Worm (Caenorhabditis elegans) whole organism, young adult: Measurements from ENCODE around the gene sdn-1.

Source experiments
- C06A6.2 ChIP-seq: fragments of 200-800 bp; sonication (Bioruptor generic); conservative IDR thresholded peaks from 2 replicates; pipeline ENCODE4 v1.3.6; 2022; ENCODE audit warnings: missing genetic modification characterization, missing compliant biosample characterization
- C17E4.6 ChIP-seq: fragments of 200-800 bp; sonication (Bioruptor generic); IDR thresholded peaks from 2 replicates; pipeline ENCODE4 v1.3.6; 2022; ENCODE audit warnings: missing genetic modification reagents, missing genetic modification characterization, missing compliant biosample characterization
- F33H1.4 ChIP-seq: fragments of 200-800 bp; sonication (Bioruptor generic); IDR thresholded peaks from 2 replicates; pipeline ENCODE4 v1.3.6; 2022; ENCODE audit warnings: missing genetic modification reagents, missing genetic modification characterization, missing compliant biosample characterization
- F37B4.10 ChIP-seq: fragments of 200-800 bp; sonication (Bioruptor generic); IDR thresholded peaks from 2 replicates; pipeline ENCODE4 v1.3.6; 2022; ENCODE audit warnings: missing genetic modification characterization, missing compliant biosample characterization
- F39B2.1 ChIP-seq: fragments of 200-800 bp; sonication (Bioruptor generic); IDR thresholded peaks from 2 replicates; pipeline ENCODE4 v1.3.6; 2022; ENCODE audit warnings: missing genetic modification reagents, missing genetic modification characterization, missing compliant biosample characterization
- T07F8.4 ChIP-seq: sonication (generic microtip); optimal IDR thresholded peaks from 2 replicates; lab custom pipeline; 2016; ENCODE audit warnings: mild to moderate bottlenecking, missing genetic modification characterization, moderate library complexity, missing compliant biosample characterization
- Y53F4B.3 ChIP-seq: fragments of 200-800 bp; sonication (Bioruptor generic); IDR thresholded peaks from 2 replicates; pipeline ENCODE4 v1.3.6; 2022; ENCODE audit warnings: missing genetic modification reagents, missing genetic modification characterization, missing compliant biosample characterization
- akir-1 ChIP-seq: fragments of 200-800 bp; sonication (Bioruptor generic); optimal IDR thresholded peaks from 2 replicates; lab custom pipeline; 2018; ENCODE audit warnings: mild to moderate bottlenecking, missing genetic modification characterization, moderate library complexity, missing compliant biosample characterization
- aptf-2 ChIP-seq: fragments of 200-800 bp; sonication (Bioruptor generic); conservative IDR thresholded peaks from 2 replicates; pipeline ENCODE4 v1.3.6; 2022; ENCODE audit warnings: missing genetic modification reagents, missing genetic modification characterization, missing compliant biosample characterization
- aptf-3 ChIP-seq: fragments of 200-800 bp; sonication (Bioruptor generic); IDR thresholded peaks from 2 replicates; pipeline ENCODE4 v1.3.6; 2022; ENCODE audit warnings: missing genetic modification characterization, missing compliant biosample characterization
- attf-3 ChIP-seq: fragments of 200-800 bp; sonication (Bioruptor generic); conservative IDR thresholded peaks from 2 replicates; pipeline ENCODE4 v1.3.6; 2022; ENCODE audit warnings: missing genetic modification reagents, missing genetic modification characterization, missing compliant biosample characterization
- attf-5 ChIP-seq: fragments of 200-800 bp; sonication (Bioruptor generic); optimal IDR thresholded peaks from 2 replicates; lab custom pipeline; 2018; ENCODE audit warnings: mild to moderate bottlenecking, missing genetic modification characterization, missing compliant biosample characterization
- ceh-40 ChIP-seq: fragments of 200-800 bp; sonication (Bioruptor generic); IDR thresholded peaks from 2 replicates; pipeline ENCODE4 v1.3.6; 2022; ENCODE audit warnings: missing genetic modification characterization, missing compliant biosample characterization
- ceh-58 ChIP-seq: fragments of 200-800 bp; sonication (Bioruptor generic); IDR thresholded peaks from 2 replicates; pipeline ENCODE4 v1.3.6; 2022; ENCODE audit warnings: missing genetic modification characterization, missing compliant biosample characterization
- ceh-91 ChIP-seq: fragments of 200-800 bp; sonication (Bioruptor generic); IDR thresholded peaks from 2 replicates; pipeline ENCODE4 v1.3.6; 2022; ENCODE audit warnings: missing genetic modification reagents, missing genetic modification characterization, missing compliant biosample characterization
- efl-1 ChIP-seq: fragments of 150-350 bp; optimal IDR thresholded peaks from 2 replicates; lab custom pipeline; 2014; ENCODE audit warnings: missing biosample characterization, missing genetic modification reagents, missing genetic modification characterization
- fkh-3 ChIP-seq: sonication (generic microtip); optimal IDR thresholded peaks from 2 replicates; lab custom pipeline; 2016; ENCODE audit warnings: mild to moderate bottlenecking, missing genetic modification characterization, missing compliant biosample characterization
- hlh-12 ChIP-seq: sonication (generic microtip); optimal IDR thresholded peaks from 2 replicates; lab custom pipeline; 2016; ENCODE audit warnings: missing genetic modification characterization, missing compliant biosample characterization
- hmg-20 ChIP-seq: fragments of 200-800 bp; sonication (Bioruptor generic); IDR thresholded peaks from 2 replicates; pipeline ENCODE4 v1.3.6; 2022; ENCODE audit warnings: missing genetic modification reagents, missing genetic modification characterization, missing compliant biosample characterization
- let-526 ChIP-seq: fragments of 200-800 bp; sonication (Bioruptor generic); IDR thresholded peaks from 2 replicates; pipeline ENCODE4 v1.3.6; 2022; ENCODE audit warnings: missing genetic modification reagents, missing genetic modification characterization, missing compliant biosample characterization
- let-607 ChIP-seq, 2 experiments: fragments of 200-800 bp in 1 of 2; sonication (Bioruptor generic) in 1 of 2; sonication (generic microtip) in 1 of 2; optimal IDR thresholded peaks; 2 replicates each; lab custom pipeline; 2016 to 2018; ENCODE audit warnings: mild to moderate bottlenecking in 2 of 2, missing compliant biosample characterization in 2 of 2, missing genetic modification characterization in 2 of 2, moderate library complexity in 2 of 2, missing genotype in 1 of 2
- lin-35 ChIP-seq, 3 experiments: fragments of 150-350 bp in 2 of 3; sonication (generic microtip) in 1 of 3; optimal IDR thresholded peaks; 2 replicates each; lab custom pipeline; 2014 to 2018; ENCODE audit warnings: missing biosample characterization in 3 of 3, missing genetic modification characterization in 3 of 3, missing genetic modification reagents in 3 of 3
- lin-54 ChIP-seq: fragments of 200-800 bp; sonication (Bioruptor generic); optimal IDR thresholded peaks from 2 replicates; lab custom pipeline; 2018; ENCODE audit warnings: mild to moderate bottlenecking, missing genetic modification characterization, missing compliant biosample characterization
- lir-1 ChIP-seq: fragments of 200-800 bp; sonication (Bioruptor generic); conservative IDR thresholded peaks from 2 replicates; pipeline ENCODE4 v1.3.6; 2022; ENCODE audit warnings: missing genetic modification reagents, missing genetic modification characterization, missing compliant biosample characterization
- madf-10 ChIP-seq: sonication (generic microtip); optimal IDR thresholded peaks from 2 replicates; lab custom pipeline; 2016; ENCODE audit warnings: mild to moderate bottlenecking, missing genetic modification characterization, missing compliant biosample characterization
- madf-6 ChIP-seq: fragments of 200-800 bp; sonication (Bioruptor generic); IDR thresholded peaks from 2 replicates; pipeline ENCODE4 v1.3.6; 2022; ENCODE audit warnings: missing genetic modification reagents, missing genetic modification characterization, missing compliant biosample characterization
- mel-28 ChIP-seq: sonication (generic microtip); optimal IDR thresholded peaks from 2 replicates; lab custom pipeline; 2016; ENCODE audit warnings: borderline replicate concordance, mild to moderate bottlenecking, missing genetic modification characterization, missing compliant biosample characterization
- mes-4 ChIP-seq: sonication (generic microtip); optimal IDR thresholded peaks from 2 replicates; lab custom pipeline; 2016; ENCODE audit warnings: missing genotype, missing genetic modification characterization, missing compliant biosample characterization
- nfya-2 ChIP-seq: fragments of 200-800 bp; sonication (Bioruptor generic); IDR thresholded peaks from 2 replicates; pipeline ENCODE4 v1.3.6; 2022; ENCODE audit warnings: missing genetic modification reagents, missing genetic modification characterization, missing compliant biosample characterization
- snpc-1.3 ChIP-seq: sonication (generic microtip); optimal IDR thresholded peaks from 2 replicates; lab custom pipeline; 2017; ENCODE audit warnings: missing genetic modification characterization, mild to moderate bottlenecking, missing compliant biosample characterization, antibody characterized with exemption, moderate library complexity, missing genotype, missing genetic modification reagents; ENCODE audit not compliant: insufficient read depth
- snpc-3.4 ChIP-seq: sonication (generic microtip); optimal IDR thresholded peaks from 2 replicates; lab custom pipeline; 2017; ENCODE audit warnings: missing genetic modification characterization, mild to moderate bottlenecking, missing compliant biosample characterization, antibody characterized with exemption, moderate library complexity, missing genotype, missing genetic modification reagents
- sptf-2 ChIP-seq: fragments of 200-800 bp; sonication (Bioruptor generic); optimal IDR thresholded peaks from 2 replicates; lab custom pipeline; 2018; ENCODE audit warnings: mild to moderate bottlenecking, missing genetic modification characterization, missing compliant biosample characterization
- tbp1 ChIP-seq: fragments of 200-800 bp; sonication (Bioruptor generic); optimal IDR thresholded peaks from 2 replicates; lab custom pipeline; 2018; ENCODE audit warnings: mild to moderate bottlenecking, missing genetic modification characterization, missing compliant biosample characterization
- tbx-9 ChIP-seq: sonication (generic microtip); optimal IDR thresholded peaks from 2 replicates; lab custom pipeline; 2016; ENCODE audit warnings: borderline replicate concordance, missing genetic modification characterization, inconsistent platforms, missing compliant biosample characterization
- tlf-1 ChIP-seq: fragments of 200-800 bp; sonication (Bioruptor generic); optimal IDR thresholded peaks from 2 replicates; lab custom pipeline; 2018; ENCODE audit warnings: mild to moderate bottlenecking, missing genetic modification characterization, missing compliant biosample characterization
- unc-62 ChIP-seq: fragments of 150-350 bp; optimal IDR thresholded peaks from 2 replicates; lab custom pipeline; 2014; ENCODE audit warnings: missing biosample characterization, missing genetic modification reagents, missing genetic modification characterization
- xnd-1 ChIP-seq: sonication (generic microtip); optimal IDR thresholded peaks from 2 replicates; lab custom pipeline; 2016; ENCODE audit warnings: missing genotype, missing genetic modification reagents, missing genetic modification characterization, missing compliant biosample characterization
- ztf-22 ChIP-seq: fragments of 200-800 bp; sonication (Bioruptor generic); optimal IDR thresholded peaks from 2 replicates; lab custom pipeline; 2018; ENCODE audit warnings: mild to moderate bottlenecking, missing genetic modification characterization, moderate library complexity, missing compliant biosample characterization
- ztf-25 ChIP-seq: fragments of 200-800 bp; sonication (Bioruptor generic); IDR thresholded peaks from 2 replicates; pipeline ENCODE4 v1.3.6; 2022; ENCODE audit warnings: missing genetic modification reagents, missing genetic modification characterization, missing compliant biosample characterization
- ztf-26 ChIP-seq: sonication (generic microtip); optimal IDR thresholded peaks from 2 replicates; lab custom pipeline; 2017; ENCODE audit warnings: missing genetic modification characterization, missing compliant biosample characterization
- ztf-28 ChIP-seq: fragments of 200-800 bp; sonication (Bioruptor generic); IDR thresholded peaks from 2 replicates; pipeline ENCODE4 v1.3.6; 2022; ENCODE audit warnings: missing genetic modification reagents, missing genetic modification characterization, missing compliant biosample characterization

sdn-1 gene

ce11 chrX:10568385-10569149 lies 24.6 kb downstream of the sdn-1 start (continued):
- TF ChIP-seq lir-1 (GFP tag; lab: Robert Waterston, UW) (peak; percentile 98), mel-28 (tag; lab: Kevin White, UChicago) (no peak), ztf-22 (GFP tag; lab: Kevin White, UChicago) (peak; percentile 55), ztf-25 (GFP tag; lab: Robert Waterston, UW) (no peak), F37B4.10 (GFP tag; lab: Robert Waterston, UW) (no peak), snpc-1.3 (tag; lab: Kevin White, UChicago) (no peak), fkh-3 (tag; lab: Kevin White, UChicago) (no peak), hlh-12 (no peak), T07F8.4 (peak; percentile 29), xnd-1 (no peak), C17E4.6 (GFP tag; lab: Robert Waterston, UW) (no peak), ceh-58 (GFP tag; lab: Robert Waterston, UW) (no peak), hmg-20 (peak; percentile 44; the same call in 1 of the 2 replicates), F33H1.4 (GFP tag; lab: Robert Waterston, UW) (no peak), aptf-3 (GFP tag; lab: Robert Waterston, UW) (no peak), ztf-28 (GFP tag; lab: Robert Waterston, UW) (no peak), sptf-2 (GFP tag; lab: Kevin White, UChicago) (peak; percentile 58), nfya-2 (GFP tag; lab: Robert Waterston, UW) (no peak), tbp1 (GFP tag; lab: Kevin White, UChicago) (peak; percentile 49), lin-54 (no peak), attf-5 (GFP tag; lab: Kevin White, UChicago) (peak; percentile 95), let-526 (no peak), akir-1 (GFP tag; lab: Kevin White, UChicago) (no peak), ceh-91 (no peak), ztf-26 (tag; lab: Kevin White, UChicago) (peak; percentile 88), snpc-3.4 (peak; percentile 43), madf-10 (peak; percentile 86), efl-1 (GFP tag; lab: Kevin White, UChicago) (no peak), ceh-40 (GFP tag; lab: Robert Waterston, UW) (no peak), F39B2.1 (GFP tag; lab: Robert Waterston, UW) (no peak), Y53F4B.3 (GFP tag; lab: Robert Waterston, UW) (no peak), madf-6 (no peak), attf-3 (GFP tag; lab: Robert Waterston, UW) (no peak), aptf-2 (GFP tag; lab: Robert Waterston, UW) (no peak)

ce11 chrX:10566775-10567174 lies 26.4 kb downstream of the sdn-1 start:
- TF ChIP-seq ztf-22 (GFP tag; lab: Kevin White, UChicago): no peak
- no peak for TF ChIP-seq ceh-91
- TF ChIP-seq attf-5 (GFP tag; lab: Kevin White, UChicago): no peak
- no peak for TF ChIP-seq tlf-1 (GFP tag; lab: Kevin White, UChicago)
- TF ChIP-seq ztf-25 (GFP tag; lab: Robert Waterston, UW): no peak
- TF ChIP-seq madf-6: no peak

DNA sequence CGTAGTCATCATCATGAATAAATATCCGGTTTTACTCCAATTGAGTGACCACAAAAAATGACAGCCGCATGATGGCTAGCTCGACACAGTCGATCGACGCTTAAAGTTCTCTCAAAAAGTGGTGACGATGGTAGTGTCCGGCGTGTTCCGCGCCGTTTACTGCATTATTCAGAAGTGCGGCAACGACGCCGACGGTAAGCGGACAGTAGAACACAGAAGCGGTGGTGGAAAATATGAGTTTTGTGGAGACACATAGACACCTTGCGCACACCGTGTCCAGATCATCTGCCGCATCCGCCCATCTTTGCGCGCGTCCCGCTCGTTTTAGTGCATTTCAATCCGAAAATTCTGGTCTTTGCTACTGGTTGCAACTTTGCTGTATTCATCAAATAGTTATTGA lies 33.9 kb downstream of the sdn-1 start, which contains the start of gene F59F5.7:
F59F5.7 (plus strand) TSS at position 301 of the 400 bp plus-strand sequence.
- TF ChIP-seq unc-62: no peak
- no peak for TF ChIP-seq C06A6.2 (GFP tag; lab: Robert Waterston, UW)
- TF ChIP-seq ceh-58 (GFP tag; lab: Robert Waterston, UW): no peak
- no peak for TF ChIP-seq aptf-2 (GFP tag; lab: Robert Waterston, UW)
- TF ChIP-seq mes-4: no peak
- TF ChIP-seq lin-35 (GFP tag; optimal IDR thresholded peaks at IDR 0.05; lab: Kevin White, UChicago): no peak
- TF ChIP-seq let-607 (tag; optimal IDR thresholded peaks at IDR 0.05; lab: Kevin White, UChicago): no peak
- TF ChIP-seq T07F8.4: no peak
- no peak for TF ChIP-seq tbx-9
